Fruit fly (Drosophila melanogaster) whole organism, wandering third instar larva: ENCODE measurements around the gene CG7332.

Experiments used
- Abd-B ChIP-seq: fragments of >200 bp; optimal IDR thresholded peaks from 2 replicates; lab custom pipeline; 2017; ENCODE audit warnings: missing biosample characterization, missing genetic modification characterization
- CG32264 ChIP-seq: fragments of 200-800 bp; sonication (Bioruptor generic); optimal IDR thresholded peaks from 2 replicates; lab custom pipeline; 2016; ENCODE audit warnings: missing biosample characterization, missing genetic modification characterization
- CG9705 ChIP-seq: fragments of 200-800 bp; sonication (Bioruptor generic); optimal IDR thresholded peaks from 2 replicates; lab custom pipeline; 2018; ENCODE audit warnings: missing biosample characterization, mild to moderate bottlenecking, missing genetic modification characterization
- CrebA ChIP-seq: fragments of 200-800 bp; sonication (Bioruptor generic); optimal IDR thresholded peaks from 2 replicates; lab custom pipeline; 2016; ENCODE audit warnings: missing biosample characterization, mild to moderate bottlenecking, missing genetic modification characterization, borderline replicate concordance
- Dfd ChIP-seq: fragments of >200 bp; optimal IDR thresholded peaks from 2 replicates; lab custom pipeline; 2017; ENCODE audit warnings: missing biosample characterization, missing genetic modification characterization
- Dif ChIP-seq: fragments of 200-275, 200-300 bp; sonication (Bioruptor generic); optimal IDR thresholded peaks from 2 replicates; lab custom pipeline; 2018; ENCODE audit warnings: missing biosample characterization, missing genetic modification characterization; ENCODE audit not compliant: partially characterized antibody
- GATAd ChIP-seq: sonication (Bioruptor generic); optimal IDR thresholded peaks from 2 replicates; lab custom pipeline; 2016; ENCODE audit warnings: missing biosample characterization, missing genetic modification characterization
- HLH106 ChIP-seq: fragments of 200-800 bp; optimal IDR thresholded peaks from 3 replicates; lab custom pipeline; 2019; ENCODE audit warnings: missing biosample characterization, mild to moderate bottlenecking, missing genetic modification characterization, moderate library complexity
- Hnf4 ChIP-seq: fragments of 200-800 bp; sonication (Bioruptor generic); optimal IDR thresholded peaks from 2 replicates; lab custom pipeline; 2016; ENCODE audit warnings: missing biosample characterization, mild to moderate bottlenecking, missing genetic modification characterization
- Hr78 ChIP-seq: fragments of >200 bp; optimal IDR thresholded peaks from 2 replicates; lab custom pipeline; 2017; ENCODE audit warnings: missing biosample characterization, missing genetic modification characterization
- Hr83 ChIP-seq: fragments of 200-300 bp; sonication (Bioruptor generic); optimal IDR thresholded peaks from 2 replicates; lab custom pipeline; 2016; ENCODE audit warnings: missing biosample characterization, mild to moderate bottlenecking, missing genetic modification characterization, moderate library complexity; ENCODE audit not compliant: poor library complexity, severe bottlenecking
- Jra ChIP-seq: sonication (Bioruptor generic); optimal IDR thresholded peaks from 2 replicates; lab custom pipeline; 2016; ENCODE audit warnings: missing biosample characterization, missing genetic modification characterization
- Mio ChIP-seq: sonication (Bioruptor generic); optimal IDR thresholded peaks from 2 replicates; lab custom pipeline; 2016; ENCODE audit warnings: missing biosample characterization, missing genetic modification characterization
- Myc ChIP-seq: fragments of >200 bp; optimal IDR thresholded peaks from 2 replicates; lab custom pipeline; 2017
- N ChIP-seq: fragments of >200 bp; optimal IDR thresholded peaks from 2 replicates; lab custom pipeline; 2018; ENCODE audit warnings: missing biosample characterization, missing external identifiers, missing genetic modification characterization
- OdsH ChIP-seq: fragments of 200-800 bp; sonication (Bioruptor generic); optimal IDR thresholded peaks from 2 replicates; lab custom pipeline; 2016; ENCODE audit warnings: missing biosample characterization, mild to moderate bottlenecking, missing genetic modification characterization
- Rel ChIP-seq, 2 experiments: fragments of 200-800 bp; sonication (Bioruptor generic) in 1 of 2; optimal IDR thresholded peaks; 2 replicates in 1 of 2; 3 replicates in 1 of 2; lab custom pipeline; 2016 to 2019; ENCODE audit warnings: mild to moderate bottlenecking in 2 of 2, missing biosample characterization in 2 of 2, missing genetic modification characterization in 2 of 2, moderate library complexity in 1 of 2
- Sp1 ChIP-seq: fragments of 200-800 bp; sonication (Bioruptor generic); optimal IDR thresholded peaks from 3 replicates; lab custom pipeline; 2019; ENCODE audit warnings: missing biosample characterization, mild to moderate bottlenecking, missing genetic modification characterization, moderate library complexity
- Vsx2 ChIP-seq: fragments of 200-300, 225-300 bp; sonication (Bioruptor generic); optimal IDR thresholded peaks from 2 replicates; lab custom pipeline; 2018; ENCODE audit warnings: missing biosample characterization, missing genetic modification characterization; ENCODE audit not compliant: partially characterized antibody
- br ChIP-seq: fragments of 200-800 bp; sonication (Bioruptor generic); optimal IDR thresholded peaks from 2 replicates; lab custom pipeline; 2016; ENCODE audit warnings: missing biosample characterization, missing genetic modification characterization
- brk ChIP-seq: fragments of 200-800 bp; sonication (Bioruptor generic); optimal IDR thresholded peaks from 2 replicates; lab custom pipeline; 2016; ENCODE audit warnings: missing biosample characterization, mild to moderate bottlenecking, missing genetic modification characterization
- dl ChIP-seq, 2 experiments: fragments of 175-275, 200-275 bp in 1 of 2; fragments of 200-275 bp in 1 of 2; sonication (Bioruptor generic); optimal IDR thresholded peaks; lab custom pipeline; 2018; ENCODE audit warnings: mild to moderate bottlenecking in 2 of 2, missing biosample characterization in 2 of 2, missing genetic modification characterization in 2 of 2, moderate library complexity in 2 of 2; ENCODE audit not compliant: partially characterized antibody in 2 of 2, insufficient read depth in 1 of 2
- dmrt93B ChIP-seq: fragments of 200-800 bp; sonication (Bioruptor generic); optimal IDR thresholded peaks from 2 replicates; lab custom pipeline; 2018; ENCODE audit warnings: missing biosample characterization, mild to moderate bottlenecking, missing genetic modification characterization
- dsf ChIP-seq: sonication (Bioruptor generic); optimal IDR thresholded peaks from 2 replicates; lab custom pipeline; 2016; ENCODE audit warnings: missing biosample characterization, missing genetic modification characterization, borderline replicate concordance
- ey ChIP-seq: fragments of 200-800 bp; sonication (Bioruptor generic); optimal IDR thresholded peaks from 2 replicates; lab custom pipeline; 2016; ENCODE audit warnings: missing biosample characterization, missing genetic modification characterization
- foxo ChIP-seq, 2 experiments: fragments of 200-800 bp; sonication (Bioruptor generic); optimal IDR thresholded peaks; 2 replicates in 1 of 2; 3 replicates in 1 of 2; lab custom pipeline; 2016 to 2017; ENCODE audit warnings: missing biosample characterization in 2 of 2, missing genetic modification characterization in 2 of 2
- fru ChIP-seq: fragments of 200-800 bp; sonication (Bioruptor generic); optimal IDR thresholded peaks from 3 replicates; lab custom pipeline; 2016; ENCODE audit warnings: missing biosample characterization, mild to moderate bottlenecking, missing genetic modification characterization
- h ChIP-seq: fragments of 200-800 bp; sonication (Bioruptor generic); optimal IDR thresholded peaks from 3 replicates; lab custom pipeline; 2016; ENCODE audit warnings: missing biosample characterization, mild to moderate bottlenecking, missing genetic modification characterization
- jim ChIP-seq: fragments of 175-275, 200-325 bp; sonication (Bioruptor generic); optimal IDR thresholded peaks from 2 replicates; lab custom pipeline; 2016; ENCODE audit warnings: missing biosample characterization, mild to moderate bottlenecking, missing genetic modification characterization
- lola ChIP-seq: fragments of >200 bp; optimal IDR thresholded peaks from 2 replicates; lab custom pipeline; 2017; ENCODE audit warnings: missing biosample characterization, missing genetic modification characterization
- pan ChIP-seq: fragments of >200 bp; optimal IDR thresholded peaks from 2 replicates; lab custom pipeline; 2017
- psq ChIP-seq: fragments of 200-800 bp; sonication (Bioruptor generic); optimal IDR thresholded peaks from 3 replicates; lab custom pipeline; 2017; ENCODE audit warnings: missing biosample characterization, mild to moderate bottlenecking, missing genetic modification characterization, moderate library complexity
- rgr ChIP-seq: fragments of 200-800 bp; sonication (Bioruptor generic); optimal IDR thresholded peaks from 3 replicates; lab custom pipeline; 2016; ENCODE audit warnings: missing biosample characterization, mild to moderate bottlenecking, missing genetic modification characterization
- sage ChIP-seq: fragments of 200-800 bp; sonication (Bioruptor generic); optimal IDR thresholded peaks from 2 replicates; lab custom pipeline; 2016; ENCODE audit warnings: missing biosample characterization, mild to moderate bottlenecking, missing genetic modification characterization
- sv ChIP-seq: fragments of 200-800 bp; sonication (Bioruptor generic); optimal IDR thresholded peaks from 3 replicates; lab custom pipeline; 2016; ENCODE audit warnings: missing biosample characterization, missing genetic modification characterization
- tai ChIP-seq: sonication (Bioruptor generic); optimal IDR thresholded peaks from 2 replicates; lab custom pipeline; 2016; ENCODE audit warnings: missing biosample characterization, missing genetic modification characterization
- usp ChIP-seq: fragments of >200 bp; optimal IDR thresholded peaks from 2 replicates; lab custom pipeline; 2017; ENCODE audit warnings: missing biosample characterization, missing genetic modification characterization
- woc ChIP-seq: sonication (Bioruptor generic); optimal IDR thresholded peaks from 2 replicates; lab custom pipeline; 2016; ENCODE audit warnings: missing biosample characterization, mild to moderate bottlenecking, missing genetic modification characterization

Gene CG7332

dm6 chrX:18843229-18844033, 40.9 kb upstream of the CG7332 start, which contains the start of gene htk:
Gene htk (plus strand): TSS chrX:18843663.
- TF ChIP-seq tai (GFP tag; lab: Kevin White, UChicago) (no peak), CG32264 (GFP tag; lab: Kevin White, UChicago) (no peak), CrebA (GFP tag; lab: Kevin White, UChicago) (no peak), Hr83 (GFP tag; lab: Kevin White, UChicago) (peak; percentile 72), h (peak; percentile 79), Rel (GFP tag; optimal IDR thresholded peaks at IDR 0.05; lab: Kevin White, UChicago) (no peak), Rel (tag; optimal IDR thresholded peaks at IDR 0.05; lab: Kevin White, UChicago) (peak; percentile 43), Hr78 (no peak), woc (GFP tag; lab: Kevin White, UChicago) (no peak), fru (GFP tag; lab: Kevin White, UChicago) (peak; percentile 69), Dif (GFP tag; lab: Kevin White, UChicago) (no peak), Vsx2 (no peak), Hnf4 (GFP tag; lab: Kevin White, UChicago) (peak; percentile 75), Abd-B (no peak), dl (GFP tag; optimal IDR thresholded peaks at IDR 0.05; lab: Kevin White, UChicago; ENCODE audit: insufficient read depth in 1 of 2, partially characterized antibody in 2 of 2) (no peak), CG9705 (GFP tag; lab: Kevin White, UChicago) (peak; percentile 37), sv (GFP tag; lab: Kevin White, UChicago) (peak; percentile 10), N (GFP tag; lab: Kevin White, UChicago) (no peak), psq (GFP tag; lab: Kevin White, UChicago) (peak; percentile 65), jim (GFP tag; lab: Kevin White, UChicago) (no peak), HLH106 (tag; lab: Kevin White, UChicago) (peak; percentile 52), Myc (lab: Kevin White, UChicago) (peak; percentile 94), GATAd (GFP tag; lab: Kevin White, UChicago) (no peak), brk (GFP tag; lab: Kevin White, UChicago) (no peak), br (GFP tag; lab: Kevin White, UChicago) (peak; percentile 62), lola (GFP tag; lab: Kevin White, UChicago) (no peak), pan (lab: Kevin White, UChicago) (no peak), dmrt93B (GFP tag; lab: Kevin White, UChicago) (peak; percentile 35), dsf (no peak), ey (GFP tag; lab: Kevin White, UChicago) (peak; percentile 67), sage (GFP tag; lab: Kevin White, UChicago) (no peak), usp (no peak), Mio (no peak), Sp1 (GFP tag; lab: Kevin White, UChicago) (peak; percentile 20), Jra (GFP tag; lab: Kevin White, UChicago) (peak; percentile 11), foxo (GFP tag; optimal IDR thresholded peaks at IDR 0.05; lab: Kevin White, UChicago) (peak in 1 of 2 experiments; percentile 86), rgr (GFP tag; lab: Kevin White, UChicago) (peak; percentile 74), Dfd (no peak), OdsH (GFP tag; lab: Kevin White, UChicago) (peak; percentile 63)

dm6 chrX:18848338-18849021, 35.8 kb upstream of the CG7332 start, which contains the start of gene shop:
Gene shop (minus strand): TSS chrX:18848566.
- TF ChIP-seq Hr78: no peak
- TF ChIP-seq Hnf4 (GFP tag; lab: Kevin White, UChicago): no peak
- peak in 1 of 2 experiments; percentile 88 for TF ChIP-seq foxo (GFP tag; optimal IDR thresholded peaks at IDR 0.05; lab: Kevin White, UChicago)
- TF ChIP-seq ey (GFP tag; lab: Kevin White, UChicago): peak; percentile 81
- TF ChIP-seq Mio: peak; percentile 13
- TF ChIP-seq psq (GFP tag; lab: Kevin White, UChicago): peak; percentile 81
- TF ChIP-seq pan (lab: Kevin White, UChicago): no peak
- TF ChIP-seq dsf: no peak
- no peak for TF ChIP-seq Dif (GFP tag; lab: Kevin White, UChicago)
- TF ChIP-seq sv (GFP tag; lab: Kevin White, UChicago): peak; percentile 77
- no peak for TF ChIP-seq dl (GFP tag; optimal IDR thresholded peaks at IDR 0.05; lab: Kevin White, UChicago; ENCODE audit: insufficient read depth in 1 of 2, partially characterized antibody in 2 of 2)
- no peak for TF ChIP-seq N (GFP tag; lab: Kevin White, UChicago)
- TF ChIP-seq CrebA (GFP tag; lab: Kevin White, UChicago): no peak
- TF ChIP-seq Sp1 (GFP tag; lab: Kevin White, UChicago): peak; percentile 89
- no peak for TF ChIP-seq GATAd (GFP tag; lab: Kevin White, UChicago)
- TF ChIP-seq CG9705 (GFP tag; lab: Kevin White, UChicago): peak; percentile 83
- peak; percentile 85 for TF ChIP-seq Hr83 (GFP tag; lab: Kevin White, UChicago)
- no peak for TF ChIP-seq CG32264 (GFP tag; lab: Kevin White, UChicago)
- TF ChIP-seq Dfd: no peak
- TF ChIP-seq jim (GFP tag; lab: Kevin White, UChicago): no peak
- TF ChIP-seq brk (GFP tag; lab: Kevin White, UChicago): no peak
- no peak for TF ChIP-seq sage (GFP tag; lab: Kevin White, UChicago)
- peak; percentile 89 for TF ChIP-seq HLH106 (tag; lab: Kevin White, UChicago)
- peak; percentile 84 for TF ChIP-seq rgr (GFP tag; lab: Kevin White, UChicago)
- no peak for TF ChIP-seq lola (GFP tag; lab: Kevin White, UChicago)
- TF ChIP-seq fru (GFP tag; lab: Kevin White, UChicago): peak; percentile 86
- peak; percentile 81 for TF ChIP-seq dmrt93B (GFP tag; lab: Kevin White, UChicago)
- no peak for TF ChIP-seq Jra (GFP tag; lab: Kevin White, UChicago)
- peak; percentile 80 for TF ChIP-seq OdsH (GFP tag; lab: Kevin White, UChicago)
- TF ChIP-seq Rel (GFP tag; optimal IDR thresholded peaks at IDR 0.05; lab: Kevin White, UChicago): no peak
- TF ChIP-seq Rel (tag; optimal IDR thresholded peaks at IDR 0.05; lab: Kevin White, UChicago): peak; percentile 57
- TF ChIP-seq h: peak; percentile 81
- peak; percentile 92 for TF ChIP-seq woc (GFP tag; lab: Kevin White, UChicago)
- peak; percentile 75 for TF ChIP-seq br (GFP tag; lab: Kevin White, UChicago)
- TF ChIP-seq Myc (lab: Kevin White, UChicago): no peak
- TF ChIP-seq usp: no peak
